Fruit fly (Drosophila melanogaster) whole organism, embryonic: ENCODE results near the gene flfl.

Experiments used
- Asciz ChIP-seq: fragments of 200-800 bp; sonication (Bioruptor generic); optimal IDR thresholded peaks from 2 replicates; lab custom pipeline; 2017; ENCODE audit warnings: missing biosample characterization, mild to moderate bottlenecking, missing genetic modification characterization, missing genetic modification reagents
- CG11398 ChIP-seq: fragments of 200-800 bp; sonication (Bioruptor generic); optimal IDR thresholded peaks from 2 replicates; lab custom pipeline; 2016; ENCODE audit warnings: missing biosample characterization, missing genetic modification characterization
- CG12391 ChIP-seq: fragments of 200-800 bp; sonication (Bioruptor generic); optimal IDR thresholded peaks from 3 replicates; lab custom pipeline; 2018; ENCODE audit warnings: missing biosample characterization, mild to moderate bottlenecking, missing genetic modification characterization, moderate library complexity
- CG12659 ChIP-seq: fragments of 200-800 bp; sonication (Bioruptor generic); optimal IDR thresholded peaks from 3 replicates; lab custom pipeline; 2017; ENCODE audit warnings: mild to moderate bottlenecking, missing biosample characterization, missing genetic modification reagents, missing genetic modification characterization
- CG13123 ChIP-seq: fragments of 200-800 bp; sonication (Bioruptor generic); optimal IDR thresholded peaks from 2 replicates; lab custom pipeline; 2016; ENCODE audit warnings: missing biosample characterization, missing genetic modification characterization
- CG13287 ChIP-seq: fragments of 200-800 bp; sonication (Bioruptor generic); IDR thresholded peaks from 2 replicates; pipeline ENCODE4 v1.3.6; 2022; ENCODE audit warnings: missing biosample characterization, missing genetic modification characterization; ENCODE audit not compliant: partially characterized antibody
- CG15696 ChIP-seq: fragments of 200-800 bp; sonication (Bioruptor generic); optimal IDR thresholded peaks from 2 replicates; lab custom pipeline; 2019; ENCODE audit warnings: missing biosample characterization, mild to moderate bottlenecking, missing genetic modification characterization, moderate library complexity
- CG1602 ChIP-seq: fragments of 200-800 bp; sonication (Bioruptor generic); optimal IDR thresholded peaks from 3 replicates; lab custom pipeline; 2016; ENCODE audit warnings: missing biosample characterization, missing genetic modification characterization
- CG17568 ChIP-seq: fragments of 200-800 bp; sonication (Bioruptor generic); optimal IDR thresholded peaks from 2 replicates; lab custom pipeline; 2018; ENCODE audit warnings: missing biosample characterization, mild to moderate bottlenecking, missing genetic modification characterization, moderate library complexity
- CG18011 ChIP-seq: fragments of 200-800 bp; sonication (Bioruptor generic); optimal IDR thresholded peaks from 2 replicates; lab custom pipeline; 2017; ENCODE audit warnings: missing biosample characterization, missing genetic modification characterization, mild to moderate bottlenecking, moderate library complexity, missing genotype
- CG18599 ChIP-seq: fragments of 200-800 bp; sonication (Bioruptor generic); optimal IDR thresholded peaks from 3 replicates; lab custom pipeline; 2017; ENCODE audit warnings: missing biosample characterization, missing genetic modification characterization, mild to moderate bottlenecking, moderate library complexity, missing genetic modification reagents
- CG2889 ChIP-seq: fragments of 200-800 bp; sonication (Bioruptor generic); IDR thresholded peaks from 3 replicates; pipeline ENCODE4 v1.3.6; 2022; ENCODE audit warnings: missing biosample characterization, missing genetic modification characterization
- CG3065 ChIP-seq: fragments of 200-800 bp; sonication (Bioruptor generic); optimal IDR thresholded peaks from 2 replicates; lab custom pipeline; 2016; ENCODE audit warnings: missing biosample characterization, missing genetic modification characterization
- CG31388 ChIP-seq: fragments of 200-800 bp; sonication (Bioruptor generic); optimal IDR thresholded peaks from 2 replicates; lab custom pipeline; 2016; ENCODE audit warnings: missing biosample characterization, missing genetic modification characterization
- CG3163 ChIP-seq: fragments of 200-800 bp; sonication (Bioruptor generic); optimal IDR thresholded peaks from 3 replicates; lab custom pipeline; 2016; ENCODE audit warnings: missing biosample characterization, missing genetic modification characterization
- CG32772 ChIP-seq: fragments of 200-800 bp; sonication (Bioruptor generic); IDR thresholded peaks from 2 replicates; pipeline ENCODE4 v1.3.6; 2022; ENCODE audit warnings: missing biosample characterization, missing genetic modification characterization
- CG34224 ChIP-seq: fragments of 200-800 bp; sonication (Bioruptor generic); IDR thresholded peaks from 3 replicates; pipeline ENCODE4 v1.3.6; 2022; ENCODE audit warnings: missing biosample characterization, missing genetic modification characterization; ENCODE audit not compliant: partially characterized antibody
- CG4282 ChIP-seq: fragments of 200-800 bp; sonication (Bioruptor generic); optimal IDR thresholded peaks from 2 replicates; lab custom pipeline; 2016; ENCODE audit warnings: missing biosample characterization, missing genetic modification characterization
- CG43689 ChIP-seq: fragments of 200-800 bp; sonication (Bioruptor generic); IDR thresholded peaks from 2 replicates; pipeline ENCODE4 v1.3.6; 2022; ENCODE audit warnings: missing biosample characterization, missing genetic modification characterization
- CG4730 ChIP-seq: fragments of 200-800 bp; sonication (Bioruptor generic); IDR thresholded peaks from 2 replicates; pipeline ENCODE4 v1.3.6; 2022; ENCODE audit warnings: missing biosample characterization, missing genetic modification characterization
- CG6683 ChIP-seq: fragments of 200-800 bp; sonication (Bioruptor generic); optimal IDR thresholded peaks from 2 replicates; lab custom pipeline; 2017; ENCODE audit warnings: missing biosample characterization, mild to moderate bottlenecking, missing genetic modification characterization, missing genetic modification reagents
- CG7372 ChIP-seq: fragments of 200-800 bp; sonication (Bioruptor generic); IDR thresholded peaks from 2 replicates; pipeline ENCODE4 v1.3.6; 2022; ENCODE audit warnings: missing biosample characterization, missing genetic modification characterization
- CG8478 ChIP-seq: fragments of >200 bp; optimal IDR thresholded peaks from 2 replicates; lab custom pipeline; 2018
- CG9215 ChIP-seq: fragments of 200-800 bp; sonication (Bioruptor generic); IDR thresholded peaks from 2 replicates; pipeline ENCODE4 v1.3.6; 2022; ENCODE audit warnings: missing biosample characterization, missing genetic modification characterization
- CG9727 ChIP-seq: fragments of 200-800 bp; sonication (Bioruptor generic); optimal IDR thresholded peaks from 3 replicates; lab custom pipeline; 2017; ENCODE audit warnings: missing biosample characterization, mild to moderate bottlenecking, missing genetic modification characterization
- E2f1 ChIP-seq: fragments of 200-800 bp; sonication (Bioruptor generic); IDR thresholded peaks from 2 replicates; pipeline ENCODE4 v1.3.6; 2022; ENCODE audit warnings: missing biosample characterization, missing genetic modification characterization
- E2f2 ChIP-seq: fragments of 200-800 bp; sonication (Bioruptor generic); IDR thresholded peaks from 2 replicates; pipeline ENCODE4 v1.3.6; 2022; ENCODE audit warnings: missing biosample characterization, missing genetic modification characterization
- Eip74EF ChIP-seq, 2 experiments: fragments of 200-800 bp in 1 of 2; fragments of >200 bp in 1 of 2; sonication (Bioruptor generic) in 1 of 2; optimal IDR thresholded peaks; 2 replicates each; lab custom pipeline; 2017 to 2019; ENCODE audit warnings: missing biosample characterization in 2 of 2, missing genetic modification characterization in 2 of 2, mild to moderate bottlenecking in 1 of 2, moderate library complexity in 1 of 2
- HHEX ChIP-seq: fragments of 200-800 bp; sonication (Bioruptor generic); optimal IDR thresholded peaks from 3 replicates; lab custom pipeline; 2017; ENCODE audit warnings: missing biosample characterization, mild to moderate bottlenecking, missing genetic modification characterization, missing genetic modification reagents
- Hand ChIP-seq: fragments of 200-800 bp; sonication (Bioruptor generic); optimal IDR thresholded peaks from 2 replicates; lab custom pipeline; 2017; ENCODE audit warnings: mild to moderate bottlenecking, missing biosample characterization, missing genetic modification reagents, missing genetic modification characterization
- Hr39 ChIP-seq: fragments of >200 bp; optimal IDR thresholded peaks from 2 replicates; lab custom pipeline; 2017
- Oli ChIP-seq: fragments of 200-800 bp; sonication (Bioruptor generic); optimal IDR thresholded peaks from 2 replicates; lab custom pipeline; 2018; ENCODE audit warnings: missing biosample characterization, mild to moderate bottlenecking, missing genetic modification characterization, moderate library complexity
- Opbp ChIP-seq: fragments of 200-800 bp; sonication (Bioruptor generic); IDR thresholded peaks from 3 replicates; pipeline ENCODE4 v1.3.6; 2022; ENCODE audit warnings: missing biosample characterization, missing genetic modification characterization; ENCODE audit not compliant: partially characterized antibody
- Six4 ChIP-seq: fragments of 200-800 bp; sonication (Bioruptor generic); optimal IDR thresholded peaks from 2 replicates; lab custom pipeline; 2016; ENCODE audit warnings: missing biosample characterization, missing genetic modification characterization
- Spps ChIP-seq: fragments of 200-800 bp; sonication (Bioruptor generic); optimal IDR thresholded peaks from 2 replicates; lab custom pipeline; 2018; ENCODE audit warnings: missing biosample characterization, mild to moderate bottlenecking, missing genetic modification characterization
- YL-1 ChIP-seq: fragments of 200-800 bp; sonication (Bioruptor generic); optimal IDR thresholded peaks from 3 replicates; lab custom pipeline; 2017; ENCODE audit warnings: missing biosample characterization, mild to moderate bottlenecking, missing genetic modification characterization
- ap ChIP-seq: fragments of 200-800 bp; sonication (Bioruptor generic); IDR thresholded peaks from 2 replicates; pipeline ENCODE4 v1.3.6; 2022; ENCODE audit warnings: missing biosample characterization, missing genetic modification characterization
- ase ChIP-seq: fragments of 200-800 bp; sonication (Bioruptor generic); IDR thresholded peaks from 3 replicates; pipeline ENCODE4 v1.3.6; 2022; ENCODE audit warnings: missing biosample characterization, missing genetic modification characterization
- bbx ChIP-seq: fragments of 200-800 bp; sonication (Bioruptor generic); IDR thresholded peaks from 2 replicates; pipeline ENCODE4 v1.3.6; 2022; ENCODE audit warnings: missing biosample characterization, missing genetic modification characterization; ENCODE audit not compliant: partially characterized antibody
- bowl ChIP-seq: fragments of 200-800 bp; sonication (Bioruptor generic); IDR thresholded peaks from 2 replicates; pipeline ENCODE4 v1.3.6; 2022; ENCODE audit warnings: missing biosample characterization, missing genetic modification characterization
- bsh ChIP-seq, 2 experiments: fragments of 200-800 bp; sonication (Bioruptor generic); optimal IDR thresholded peaks; 2 replicates each; lab custom pipeline; 2017 to 2018; ENCODE audit warnings: mild to moderate bottlenecking in 2 of 2, missing biosample characterization in 2 of 2, missing genetic modification characterization in 2 of 2, moderate library complexity in 1 of 2
- cad ChIP-seq: fragments of >200 bp; optimal IDR thresholded peaks from 2 replicates; lab custom pipeline; 2017; ENCODE audit warnings: missing biosample characterization, missing genetic modification characterization
- dimm ChIP-seq: fragments of 200-800 bp; sonication (Bioruptor generic); IDR thresholded peaks from 2 replicates; pipeline ENCODE4 v1.3.6; 2022; ENCODE audit warnings: missing biosample characterization, missing genetic modification characterization
- inv ChIP-seq: fragments of 200-800 bp; sonication (Bioruptor generic); IDR thresholded peaks from 2 replicates; pipeline ENCODE4 v1.3.6; 2022; ENCODE audit warnings: missing biosample characterization, missing genetic modification characterization; ENCODE audit not compliant: partially characterized antibody
- jumu ChIP-seq: fragments of 200-800 bp; sonication (Bioruptor generic); optimal IDR thresholded peaks from 3 replicates; lab custom pipeline; 2016; ENCODE audit warnings: missing biosample characterization, missing genetic modification characterization
- lbe ChIP-seq: fragments of 200-800 bp; sonication (Bioruptor generic); optimal IDR thresholded peaks from 2 replicates; lab custom pipeline; 2016; ENCODE audit warnings: missing biosample characterization, mild to moderate bottlenecking, missing genetic modification characterization
- p53 ChIP-seq: fragments of 200-800 bp; sonication (Bioruptor generic); optimal IDR thresholded peaks from 2 replicates; lab custom pipeline; 2016; ENCODE audit warnings: missing biosample characterization, missing genetic modification characterization
- ssp ChIP-seq: fragments of 200-800 bp; sonication (Bioruptor generic); IDR thresholded peaks from 2 replicates; pipeline ENCODE4 v1.3.6; 2022; ENCODE audit warnings: missing biosample characterization, missing genetic modification characterization
- tap ChIP-seq: fragments of 200-800 bp; optimal IDR thresholded peaks from 3 replicates; lab custom pipeline; 2019; ENCODE audit warnings: missing biosample characterization, mild to moderate bottlenecking, missing genetic modification characterization, moderate library complexity
- tx ChIP-seq: fragments of 200-800 bp; sonication (Bioruptor generic); optimal IDR thresholded peaks from 2 replicates; lab custom pipeline; 2016; ENCODE audit warnings: missing biosample characterization, missing genetic modification characterization
- vnd ChIP-seq: fragments of 200-800 bp; sonication (Bioruptor generic); IDR thresholded peaks from 3 replicates; pipeline ENCODE4 v1.3.6; 2022; ENCODE audit warnings: missing biosample characterization, missing genetic modification characterization; ENCODE audit not compliant: partially characterized antibody
- zfh1 ChIP-seq: fragments of 200-800 bp; sonication (Bioruptor generic); IDR thresholded peaks from 3 replicates; pipeline ENCODE4 v1.3.6; 2022; ENCODE audit warnings: missing biosample characterization, missing genetic modification characterization

The flfl gene

DNA sequence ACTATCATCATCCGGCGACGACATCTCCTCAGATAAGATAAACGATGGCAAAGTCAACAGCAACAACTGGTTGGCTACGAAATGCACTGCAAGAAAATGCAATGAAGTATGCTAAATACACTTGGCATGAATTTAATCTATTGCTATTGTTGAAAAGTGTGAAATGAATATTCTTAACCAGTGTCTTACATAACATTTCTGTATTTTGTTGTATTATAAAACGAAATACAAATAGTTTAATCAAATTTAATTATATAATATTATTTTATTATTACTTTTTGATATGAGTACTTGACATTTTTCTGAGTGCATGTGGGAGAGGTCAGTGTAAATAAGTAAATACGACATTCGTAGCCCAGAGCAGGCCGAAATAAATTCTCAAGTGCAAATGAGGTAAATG is 29.8 kb downstream of the flfl start (continued):
- TF ChIP-seq CG4730 (GFP tag; lab: Robert Waterston, UW) (no peak), Oli (tag; lab: Kevin White, UChicago) (peak; percentile 9), Asciz (GFP tag; lab: Kevin White, UChicago) (peak; percentile 66), CG8478 (lab: Kevin White, UChicago) (no peak), Six4 (peak; percentile 3), HHEX (GFP tag; lab: Kevin White, UChicago) (peak; percentile 14), YL-1 (GFP tag; lab: Kevin White, UChicago) (no peak), E2f2 (GFP tag; lab: Robert Waterston, UW) (no peak), Spps (tag; lab: Kevin White, UChicago) (peak; percentile 23), CG12659 (peak; percentile 8), CG3163 (GFP tag; lab: Kevin White, UChicago) (no peak), CG13123 (GFP tag; lab: Kevin White, UChicago) (no peak), vnd (GFP tag; lab: Robert Waterston, UW) (no peak), CG6683 (no peak), CG7372 (GFP tag; lab: Robert Waterston, UW) (no peak), CG11398 (GFP tag; lab: Kevin White, UChicago) (no peak), CG12391 (tag; lab: Kevin White, UChicago) (peak; percentile 53), p53 (GFP tag; lab: Kevin White, UChicago) (no peak), CG15696 (peak; percentile 62), lbe (GFP tag; lab: Kevin White, UChicago) (no peak), CG18599 (GFP tag; lab: Kevin White, UChicago) (peak; percentile 20), dimm (GFP tag; lab: Robert Waterston, UW) (no peak), CG13287 (GFP tag; lab: Robert Waterston, UW) (no peak), E2f1 (GFP tag; lab: Robert Waterston, UW) (no peak), Hr39 (lab: Kevin White, UChicago) (no peak), tx (GFP tag; lab: Kevin White, UChicago) (no peak), CG17568 (GFP tag; lab: Kevin White, UChicago) (no peak), ase (GFP tag; lab: Robert Waterston, UW) (no peak), CG31388 (GFP tag; lab: Kevin White, UChicago) (no peak), bsh (GFP tag; optimal IDR thresholded peaks at IDR 0.05; lab: Kevin White, UChicago) (peak in 1 of 2 experiments; percentile 61), jumu (no peak), CG34224 (GFP tag; lab: Robert Waterston, UW) (no peak), ap (no peak), CG18011 (GFP tag; lab: Kevin White, UChicago) (no peak), CG3065 (GFP tag; lab: Kevin White, UChicago) (no peak), inv (no peak), bowl (GFP tag; lab: Robert Waterston, UW) (no peak), bbx (GFP tag; lab: Robert Waterston, UW) (no peak), tap (peak; percentile 25), Opbp (GFP tag; lab: Robert Waterston, UW) (no peak), CG43689 (no peak), CG4282 (GFP tag; lab: Kevin White, UChicago) (no peak), CG9215 (GFP tag; lab: Robert Waterston, UW) (peak; percentile 6; the same call in 1 of the 2 replicates), CG1602 (GFP tag; lab: Kevin White, UChicago) (peak; percentile 27), CG9727 (peak; percentile 75), CG2889 (no peak), Hand (GFP tag; lab: Kevin White, UChicago) (no peak), CG32772 (GFP tag; lab: Robert Waterston, UW) (no peak), zfh1 (no peak), Eip74EF (GFP tag; optimal IDR thresholded peaks at IDR 0.05; lab: Kevin White, UChicago) (no peak), cad (GFP tag; lab: Kevin White, UChicago) (no peak), ssp (GFP tag; lab: Robert Waterston, UW) (no peak)
